Fruit fly (Drosophila melanogaster) whole organism, embryonic: ENCODE measurements around the gene Orc2.

ENCODE experiments used
- Ada2b ChIP-seq: fragments of 200-800 bp; sonication (Bioruptor generic); IDR thresholded peaks from 2 replicates; pipeline ENCODE4 v1.3.6; 2022; ENCODE audit warnings: missing biosample characterization, missing genetic modification characterization
- CG10979 ChIP-seq: fragments of 200-800 bp; sonication (Bioruptor generic); optimal IDR thresholded peaks from 2 replicates; lab custom pipeline; 2018; ENCODE audit warnings: missing biosample characterization, mild to moderate bottlenecking, missing genetic modification characterization, moderate library complexity
- CG11504 ChIP-seq: fragments of 200-800 bp; sonication (Bioruptor generic); optimal IDR thresholded peaks from 3 replicates; lab custom pipeline; 2019; ENCODE audit warnings: missing biosample characterization, mild to moderate bottlenecking, missing genetic modification characterization, moderate library complexity
- CG13894 ChIP-seq: fragments of 200-800 bp; sonication (Bioruptor generic); optimal IDR thresholded peaks from 3 replicates; lab custom pipeline; 2018; ENCODE audit warnings: missing biosample characterization, mild to moderate bottlenecking, missing genetic modification characterization, moderate library complexity
- CG16779 ChIP-seq: fragments of 200-800 bp; sonication (Bioruptor generic); IDR thresholded peaks from 2 replicates; pipeline ENCODE4 v1.3.6; 2022; ENCODE audit warnings: missing biosample characterization, missing genetic modification characterization
- CG16815 ChIP-seq: fragments of 200-800 bp; sonication (Bioruptor generic); optimal IDR thresholded peaks from 3 replicates; lab custom pipeline; 2017; ENCODE audit warnings: missing biosample characterization, mild to moderate bottlenecking, missing genetic modification characterization
- CG18599 ChIP-seq: fragments of 200-800 bp; sonication (Bioruptor generic); optimal IDR thresholded peaks from 3 replicates; lab custom pipeline; 2017; ENCODE audit warnings: missing biosample characterization, missing genetic modification characterization, mild to moderate bottlenecking, moderate library complexity, missing genetic modification reagents
- CG2889 ChIP-seq: fragments of 200-800 bp; sonication (Bioruptor generic); IDR thresholded peaks from 3 replicates; pipeline ENCODE4 v1.3.6; 2022; ENCODE audit warnings: missing biosample characterization, missing genetic modification characterization
- CG30431 ChIP-seq: fragments of 200-800 bp; sonication (Bioruptor generic); optimal IDR thresholded peaks from 2 replicates; lab custom pipeline; 2017; ENCODE audit warnings: missing biosample characterization, missing genetic modification characterization
- CG32532 ChIP-seq: fragments of 200-800 bp; sonication (Bioruptor generic); IDR thresholded peaks from 2 replicates; pipeline ENCODE4 v1.3.6; 2022; ENCODE audit warnings: missing biosample characterization, missing genetic modification characterization
- CG4328 ChIP-seq: fragments of 200-800 bp; sonication (Bioruptor generic); optimal IDR thresholded peaks from 3 replicates; lab custom pipeline; 2017; ENCODE audit warnings: missing biosample characterization, missing genetic modification reagents, missing genetic modification characterization
- CG4424 ChIP-seq: fragments of 200-800 bp; sonication (Bioruptor generic); optimal IDR thresholded peaks from 3 replicates; lab custom pipeline; 2016; ENCODE audit warnings: missing biosample characterization, missing genetic modification characterization
- CG6791 ChIP-seq: fragments of 200-800 bp; sonication (Bioruptor generic); IDR thresholded peaks from 3 replicates; pipeline ENCODE4 v1.3.6; 2022; ENCODE audit warnings: missing biosample characterization, missing genetic modification characterization; ENCODE audit not compliant: partially characterized antibody
- CG8089 ChIP-seq: fragments of 200-800 bp; sonication (Bioruptor generic); optimal IDR thresholded peaks from 3 replicates; lab custom pipeline; 2016; ENCODE audit warnings: missing biosample characterization, missing genetic modification characterization
- CG9817 ChIP-seq: fragments of 200-800 bp; sonication (Bioruptor generic); optimal IDR thresholded peaks from 2 replicates; lab custom pipeline; 2018; ENCODE audit warnings: missing biosample characterization, mild to moderate bottlenecking, missing genetic modification characterization, moderate library complexity
- CoRest ChIP-seq: fragments of 200-800 bp; sonication (Bioruptor generic); optimal IDR thresholded peaks from 3 replicates; lab custom pipeline; 2018; ENCODE audit warnings: missing biosample characterization, mild to moderate bottlenecking, missing genetic modification characterization, moderate library complexity
- Deaf1 ChIP-seq: fragments of 200-800 bp; optimal IDR thresholded peaks from 3 replicates; lab custom pipeline; 2019; ENCODE audit warnings: missing biosample characterization, mild to moderate bottlenecking, missing genetic modification characterization, moderate library complexity
- Elba2 ChIP-seq: fragments of 200-800 bp; sonication (Bioruptor generic); optimal IDR thresholded peaks from 3 replicates; lab custom pipeline; 2016; ENCODE audit warnings: missing biosample characterization, missing genetic modification characterization
- Gug ChIP-seq: fragments of 200-800 bp; sonication (Bioruptor generic); IDR thresholded peaks from 4 replicates; pipeline ENCODE4 v1.3.6; 2022; ENCODE audit warnings: missing biosample characterization, missing genetic modification characterization
- Hr51 ChIP-seq, 2 experiments: fragments of 200-800 bp; sonication (Bioruptor generic); optimal IDR thresholded peaks; 2 replicates in 1 of 2; 3 replicates in 1 of 2; lab custom pipeline; 2016 to 2018; ENCODE audit warnings: missing biosample characterization in 2 of 2, missing genetic modification characterization in 2 of 2, mild to moderate bottlenecking in 1 of 2, moderate library complexity in 1 of 2
- Kr ChIP-seq: fragments of 200-800 bp; sonication (Bioruptor generic); optimal IDR thresholded peaks from 2 replicates; lab custom pipeline; 2017; ENCODE audit warnings: missing biosample characterization, mild to moderate bottlenecking, missing genetic modification characterization
- Med ChIP-seq: fragments of 200-800 bp; sonication (Bioruptor generic); peaks from one replicate; lab custom pipeline; 2016; ENCODE audit warnings: missing biosample characterization, missing genetic modification characterization, mild to moderate bottlenecking, inconsistent platforms, moderate library complexity
- Mes4 ChIP-seq: fragments of 200-800 bp; sonication (Bioruptor generic); optimal IDR thresholded peaks from 2 replicates; lab custom pipeline; 2016; ENCODE audit warnings: missing biosample characterization, missing genetic modification characterization
- NFAT ChIP-seq: fragments of 200-800 bp; sonication (Bioruptor generic); IDR thresholded peaks from 2 replicates; pipeline ENCODE4 v1.3.6; 2022; ENCODE audit warnings: missing biosample characterization, missing genetic modification characterization
- Oli ChIP-seq: fragments of 200-800 bp; sonication (Bioruptor generic); optimal IDR thresholded peaks from 2 replicates; lab custom pipeline; 2018; ENCODE audit warnings: missing biosample characterization, mild to moderate bottlenecking, missing genetic modification characterization, moderate library complexity
- Pdp1 ChIP-seq, 2 experiments: fragments of 200-800 bp; sonication (Bioruptor generic); optimal IDR thresholded peaks; 3 replicates each; lab custom pipeline; 2016; ENCODE audit warnings: missing biosample characterization in 2 of 2, missing genetic modification characterization in 2 of 2, mild to moderate bottlenecking in 1 of 2, moderate library complexity in 1 of 2
- Rfx ChIP-seq: fragments of 200-800 bp; sonication (Bioruptor generic); IDR thresholded peaks from 2 replicates; pipeline ENCODE4 v1.3.6; 2022; ENCODE audit warnings: missing biosample characterization, missing genetic modification characterization
- Sox100B ChIP-seq: fragments of 200-800 bp; sonication (Bioruptor generic); optimal IDR thresholded peaks from 3 replicates; lab custom pipeline; 2018; ENCODE audit warnings: missing biosample characterization, mild to moderate bottlenecking, missing genetic modification characterization
- Usf ChIP-seq: fragments of 200-800 bp; sonication (Bioruptor generic); optimal IDR thresholded peaks from 2 replicates; lab custom pipeline; 2017; ENCODE audit warnings: missing genotype, missing biosample characterization, missing genetic modification characterization
- Xrp1 ChIP-seq: fragments of 200-800 bp; sonication (Bioruptor generic); IDR thresholded peaks from 2 replicates; pipeline ENCODE4 v1.3.6; 2022; ENCODE audit warnings: missing biosample characterization, missing genetic modification characterization
- ash1 ChIP-seq: fragments of 200-800 bp; sonication (Bioruptor generic); optimal IDR thresholded peaks from 2 replicates; lab custom pipeline; 2018; ENCODE audit warnings: missing biosample characterization, mild to moderate bottlenecking, missing genetic modification characterization
- corto ChIP-seq: fragments of 200-800 bp; sonication (Bioruptor generic); optimal IDR thresholded peaks from 2 replicates; lab custom pipeline; 2016; ENCODE audit warnings: missing biosample characterization, mild to moderate bottlenecking, missing genetic modification characterization, moderate library complexity
- crp ChIP-seq, 2 experiments: fragments of 200-800 bp; sonication (Bioruptor generic); optimal IDR thresholded peaks; 2 replicates in 1 of 2; 3 replicates in 1 of 2; lab custom pipeline; 2017; ENCODE audit warnings: missing biosample characterization in 2 of 2, missing genetic modification characterization in 2 of 2, mild to moderate bottlenecking in 1 of 2, moderate library complexity in 1 of 2
- dmrt99B ChIP-seq: fragments of 200-800 bp; sonication (Bioruptor generic); optimal IDR thresholded peaks from 2 replicates; lab custom pipeline; 2018; ENCODE audit warnings: missing biosample characterization, mild to moderate bottlenecking, missing genetic modification characterization, moderate library complexity
- eyg ChIP-seq: fragments of 200-800 bp; sonication (Bioruptor generic); optimal IDR thresholded peaks from 3 replicates; lab custom pipeline; 2016; ENCODE audit warnings: missing biosample characterization, missing genetic modification characterization
- gem ChIP-seq: fragments of 200-800 bp; sonication (Bioruptor generic); optimal IDR thresholded peaks from 2 replicates; lab custom pipeline; 2019; ENCODE audit warnings: missing biosample characterization, mild to moderate bottlenecking, missing genetic modification characterization, moderate library complexity
- ken ChIP-seq: fragments of 200-800 bp; sonication (Bioruptor generic); IDR thresholded peaks from 3 replicates; pipeline ENCODE4 v1.3.6; 2022; ENCODE audit warnings: missing biosample characterization, missing genetic modification characterization
- lov ChIP-seq, 2 experiments: fragments of 200-800 bp in 1 of 2; fragments of >200 bp in 1 of 2; sonication (Bioruptor generic) in 1 of 2; IDR thresholded peaks in 1 of 2; optimal IDR thresholded peaks in 1 of 2; 2 replicates in 1 of 2; 3 replicates in 1 of 2; pipeline versions ENCODE4 v1.3.6 to Lab custom; 2017 to 2022; ENCODE audit warnings: missing biosample characterization in 1 of 2, missing genetic modification characterization in 1 of 2
- nau ChIP-seq: fragments of 200-800 bp; sonication (Bioruptor generic); optimal IDR thresholded peaks from 3 replicates; lab custom pipeline; 2017; ENCODE audit warnings: missing biosample characterization, mild to moderate bottlenecking, missing genetic modification characterization, missing genetic modification reagents
- nom ChIP-seq: fragments of 200-800 bp; sonication (Bioruptor generic); optimal IDR thresholded peaks from 2 replicates; lab custom pipeline; 2017; ENCODE audit warnings: missing biosample characterization, missing genetic modification characterization, mild to moderate bottlenecking, moderate library complexity, missing genetic modification reagents
- pan ChIP-seq, 4 experiments: fragments of >200 bp in 3 of 4; fragments of 200-800 bp in 1 of 4; sonication (Bioruptor generic) in 1 of 4; optimal IDR thresholded peaks in 3 of 4; IDR thresholded peaks in 1 of 4; 2 replicates each; pipeline versions ENCODE4 v1.3.6 to Lab custom; 2017 to 2022; ENCODE audit warnings: missing biosample characterization in 2 of 4, missing genetic modification characterization in 2 of 4, mixed read lengths in 1 of 4
- peb ChIP-seq: fragments of 200-800 bp; sonication (Bioruptor generic); IDR thresholded peaks from 2 replicates; pipeline ENCODE4 v1.3.6; 2022; ENCODE audit warnings: missing biosample characterization, missing genetic modification characterization
- phol ChIP-seq: fragments of 200-800 bp; sonication (Bioruptor generic); optimal IDR thresholded peaks from 3 replicates; lab custom pipeline; 2018; ENCODE audit warnings: missing biosample characterization, mild to moderate bottlenecking, missing genetic modification characterization, moderate library complexity
- row ChIP-seq: fragments of 200-800 bp; sonication (Bioruptor generic); IDR thresholded peaks from 3 replicates; pipeline ENCODE4 v1.3.6; 2022; ENCODE audit warnings: missing biosample characterization, missing genetic modification characterization
- salm ChIP-seq: fragments of 200-800 bp; sonication (Bioruptor generic); optimal IDR thresholded peaks from 2 replicates; lab custom pipeline; 2018; ENCODE audit warnings: missing biosample characterization, mild to moderate bottlenecking, missing genetic modification characterization
- sens ChIP-seq: fragments of 200-800 bp; sonication (Bioruptor generic); peaks from one replicate; lab custom pipeline; 2016; ENCODE audit warnings: missing biosample characterization, missing genetic modification characterization
- twi ChIP-seq: fragments of 200-800 bp; optimal IDR thresholded peaks from 2 replicates; lab custom pipeline; 2019; ENCODE audit warnings: missing biosample characterization, mild to moderate bottlenecking, missing genetic modification characterization, moderate library complexity
- zfh1 ChIP-seq: fragments of 200-800 bp; sonication (Bioruptor generic); IDR thresholded peaks from 3 replicates; pipeline ENCODE4 v1.3.6; 2022; ENCODE audit warnings: missing biosample characterization, missing genetic modification characterization

The Orc2 gene

DNA sequence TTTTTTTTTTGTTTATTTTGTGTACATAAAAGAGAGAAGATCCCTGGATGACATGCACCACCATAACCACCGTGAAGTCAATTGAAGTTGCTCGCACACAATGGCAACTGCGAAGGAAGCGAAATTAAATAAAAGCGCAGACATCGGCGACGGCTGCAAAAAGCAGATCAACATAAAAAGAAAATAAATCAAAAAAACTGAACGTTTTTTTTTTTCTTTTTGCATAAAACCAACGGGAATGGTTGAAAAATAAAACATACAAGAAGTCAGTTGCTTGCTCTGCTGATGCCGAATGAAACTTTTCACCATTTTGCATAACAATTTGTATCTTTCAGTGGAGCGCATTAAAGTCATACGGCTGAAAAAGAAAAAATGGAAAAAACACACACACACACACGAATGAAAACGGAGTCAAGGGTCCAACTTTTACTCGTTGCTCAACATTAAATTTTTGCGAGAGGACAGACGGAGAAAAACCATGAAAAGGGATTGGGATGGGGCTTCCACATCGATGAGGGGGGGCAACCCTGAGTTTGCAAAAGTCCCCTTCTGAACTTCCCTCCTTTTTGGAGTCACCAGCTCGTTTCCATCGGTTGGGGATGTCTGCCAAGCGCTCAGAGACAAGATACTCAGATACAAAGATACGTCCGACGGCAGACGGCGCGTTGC lies 41.7 kb downstream of the Orc2 start (continued):
- no peak for TF ChIP-seq row (GFP tag; lab: Robert Waterston, UW)
- no peak for TF ChIP-seq Deaf1
- TF ChIP-seq ken, result no peak
- no peak for TF ChIP-seq Kr
- TF ChIP-seq peb (GFP tag; lab: Robert Waterston, UW), result no peak
- no peak for TF ChIP-seq eyg
- TF ChIP-seq Ada2b (GFP tag; lab: Robert Waterston, UW), result 0 out of 2 replicates have a peak, but pooled peaks have one; percentile 30
- no peak for TF ChIP-seq CG32532 (GFP tag; lab: Robert Waterston, UW)
- no peak for TF ChIP-seq CG30431 (GFP tag; lab: Kevin White, UChicago)
- TF ChIP-seq Mes4 (GFP tag; lab: Kevin White, UChicago), result no peak
- 0 out of 3 replicates have a peak, but pooled peaks have one; percentile 6 for TF ChIP-seq CG6791 (GFP tag; lab: Robert Waterston, UW)
- no peak for TF ChIP-seq ash1 (GFP tag; lab: Kevin White, UChicago)
- TF ChIP-seq zfh1 (GFP tag; lab: Robert Waterston, UW), result 0 out of 3 replicates have a peak, but pooled peaks have one; percentile 22
- no peak for TF ChIP-seq CG4328 (GFP tag; lab: Kevin White, UChicago)
- no peak for TF ChIP-seq CoRest (tag; lab: Kevin White, UChicago)
- TF ChIP-seq Xrp1 (GFP tag; lab: Robert Waterston, UW), result no peak
- TF ChIP-seq nau (GFP tag; lab: Kevin White, UChicago), result no peak
- no peak for TF ChIP-seq crp (GFP tag; optimal IDR thresholded peaks at IDR 0.05; lab: Kevin White, UChicago)
- TF ChIP-seq Usf (GFP tag; lab: Kevin White, UChicago), result no peak
- no peak for TF ChIP-seq twi (tag; lab: Kevin White, UChicago)
- TF ChIP-seq CG16779 (GFP tag; lab: Robert Waterston, UW), result 0 out of 2 replicates have a peak, but pooled peaks have one; percentile 14
- TF ChIP-seq Rfx (GFP tag; lab: Robert Waterston, UW), result no peak
- no peak for TF ChIP-seq Gug (GFP tag; lab: Robert Waterston, UW)
- no peak for TF ChIP-seq CG8089 (GFP tag; lab: Kevin White, UChicago)
- TF ChIP-seq CG13894 (tag; lab: Kevin White, UChicago), result peak; percentile 64
- no peak for TF ChIP-seq lov (optimal IDR thresholded peaks at IDR 0.05; lab: Kevin White, UChicago)
- TF ChIP-seq lov (GFP tag; IDR thresholded peaks at IDR 0.05; lab: Robert Waterston, UW), result no peak
- TF ChIP-seq salm, result no peak
- TF ChIP-seq Elba2 (GFP tag; lab: Kevin White, UChicago), result no peak
- no peak for TF ChIP-seq CG16815
- TF ChIP-seq CG2889 (GFP tag; lab: Robert Waterston, UW), result no peak
- TF ChIP-seq corto (GFP tag; lab: Kevin White, UChicago), result peak; percentile 56
- TF ChIP-seq CG9817 (tag; lab: Kevin White, UChicago), result no peak
- TF ChIP-seq NFAT (GFP tag; lab: Robert Waterston, UW), result no peak
- peak in 1 of 2 experiments; percentile 64 for TF ChIP-seq Pdp1 (GFP tag; optimal IDR thresholded peaks at IDR 0.05; lab: Kevin White, UChicago)
- no peak for TF ChIP-seq pan (optimal IDR thresholded peaks at IDR 0.05; lab: Kevin White, UChicago)
- TF ChIP-seq pan (GFP tag; optimal IDR thresholded peaks at IDR 0.05 in 1 of 2, IDR thresholded peaks at IDR 0.05 in 1 of 2), result no peak
- no peak for TF ChIP-seq CG10979 (tag; lab: Kevin White, UChicago)

dm6 chr3R:14006893-14007255 lies 42.2 kb downstream of the Orc2 start:
- TF ChIP-seq CG11504 (tag; lab: Kevin White, UChicago) (peak; percentile 11), gem (peak; percentile 6), Ada2b (GFP tag; lab: Robert Waterston, UW) (no peak), Hr51 (GFP tag; optimal IDR thresholded peaks at IDR 0.05; lab: Kevin White, UChicago) (peak in 1 of 2 experiments; percentile 14), nom (GFP tag; lab: Kevin White, UChicago) (peak; percentile 63), CG18599 (GFP tag; lab: Kevin White, UChicago) (peak; percentile 30), Med (GFP tag; lab: Kevin White, UChicago) (peak; percentile 51), salm (no peak), Rfx (GFP tag; lab: Robert Waterston, UW) (no peak), sens (GFP tag; lab: Kevin White, UChicago) (peak; percentile 53), phol (tag; lab: Kevin White, UChicago) (no peak), Oli (tag; lab: Kevin White, UChicago) (peak; percentile 18), CG4424 (peak; percentile 10), dmrt99B (tag; lab: Kevin White, UChicago) (peak; percentile 19), Sox100B (peak; percentile 15)
